Fruit fly (Drosophila melanogaster) whole organism, prepupa: ENCODE data around the gene Rab30.

ENCODE experiments used
- Blimp-1 ChIP-seq: fragments of 200-800 bp; sonication (Bioruptor generic); optimal IDR thresholded peaks from 3 replicates; lab custom pipeline; 2017; ENCODE audit warnings: missing biosample characterization, missing genetic modification characterization, mild to moderate bottlenecking, moderate library complexity, missing genetic modification reagents
- CG10631 ChIP-seq: fragments of 200-800 bp; sonication (Bioruptor generic); optimal IDR thresholded peaks from 2 replicates; lab custom pipeline; 2016; ENCODE audit warnings: missing biosample characterization, missing genetic modification characterization
- CG16779 ChIP-seq: fragments of 200-800 bp; sonication (Bioruptor generic); optimal IDR thresholded peaks from 3 replicates; lab custom pipeline; 2017; ENCODE audit warnings: missing biosample characterization, mild to moderate bottlenecking, missing genetic modification characterization
- CG6276 ChIP-seq: fragments of 200-800 bp; sonication (Bioruptor generic); optimal IDR thresholded peaks from 2 replicates; lab custom pipeline; 2017; ENCODE audit warnings: missing biosample characterization, mild to moderate bottlenecking, missing genetic modification characterization
- CG6854 ChIP-seq: fragments of 200-800 bp; sonication (Bioruptor generic); optimal IDR thresholded peaks from 2 replicates; lab custom pipeline; 2017; ENCODE audit warnings: missing biosample characterization, mild to moderate bottlenecking, missing genetic modification characterization
- Eip75B ChIP-seq: fragments of 200-800 bp; sonication (Bioruptor generic); optimal IDR thresholded peaks from 3 replicates; lab custom pipeline; 2016; ENCODE audit warnings: missing biosample characterization, missing genetic modification characterization
- Gug ChIP-seq: fragments of 200-800 bp; sonication (Bioruptor generic); IDR thresholded peaks from 2 replicates; pipeline ENCODE4 v1.3.6; 2022; ENCODE audit warnings: missing biosample characterization, missing genetic modification characterization
- Sox102F ChIP-seq: fragments of 200-800 bp; sonication (Bioruptor generic); optimal IDR thresholded peaks from 2 replicates; lab custom pipeline; 2016; ENCODE audit warnings: missing biosample characterization, mild to moderate bottlenecking, missing genetic modification characterization
- achi ChIP-seq: fragments of 200-800 bp; sonication (Bioruptor generic); optimal IDR thresholded peaks from 3 replicates; lab custom pipeline; 2016; ENCODE audit warnings: missing biosample characterization, missing genetic modification characterization
- fd85E ChIP-seq: fragments of 200-800 bp; sonication (Bioruptor generic); optimal IDR thresholded peaks from 3 replicates; lab custom pipeline; 2016; ENCODE audit warnings: missing biosample characterization, missing genetic modification characterization

dm6 chr2L:7028990-7029389 lies 3.4 kb downstream of the Rab30 start:
- no peak for TF ChIP-seq CG16779 (tag; lab: Kevin White, UChicago)
- no peak for TF ChIP-seq CG6854
- no peak for TF ChIP-seq CG10631 (GFP tag; lab: Kevin White, UChicago)
- no peak for TF ChIP-seq achi (GFP tag; lab: Kevin White, UChicago)
- no peak for TF ChIP-seq Sox102F (GFP tag; lab: Kevin White, UChicago)
- no peak for TF ChIP-seq Gug (GFP tag; lab: Robert Waterston, UW)
- TF ChIP-seq Blimp-1: no peak
- TF ChIP-seq Eip75B (GFP tag; lab: Kevin White, UChicago): no peak
- TF ChIP-seq CG6276 (GFP tag; lab: Kevin White, UChicago): no peak
- TF ChIP-seq fd85E (GFP tag; lab: Kevin White, UChicago): no peak
